Fruit fly (Drosophila melanogaster) whole organism, embryonic: ENCODE results near the gene CG34384.

Source experiments
- Antp ChIP-seq: fragments of 200-800 bp; sonication (Bioruptor generic); optimal IDR thresholded peaks from 3 replicates; lab custom pipeline; 2016; ENCODE audit warnings: missing biosample characterization, missing genetic modification characterization
- Bteb2 ChIP-seq: fragments of 200-800 bp; sonication (Bioruptor generic); optimal IDR thresholded peaks from 2 replicates; lab custom pipeline; 2016; ENCODE audit warnings: missing biosample characterization, missing genetic modification characterization
- CG11695 ChIP-seq: fragments of 200-800 bp; sonication (Bioruptor generic); IDR thresholded peaks from 3 replicates; pipeline ENCODE4 v1.3.6; 2022; ENCODE audit warnings: missing biosample characterization, missing genetic modification characterization
- CG12659 ChIP-seq: fragments of 200-800 bp; sonication (Bioruptor generic); optimal IDR thresholded peaks from 3 replicates; lab custom pipeline; 2017; ENCODE audit warnings: mild to moderate bottlenecking, missing biosample characterization, missing genetic modification reagents, missing genetic modification characterization
- CG14050 ChIP-seq: fragments of 200-800 bp; sonication (Bioruptor generic); IDR thresholded peaks from 3 replicates; pipeline ENCODE4 v1.3.6; 2022; ENCODE audit warnings: missing biosample characterization, missing genetic modification characterization
- CG16863 ChIP-seq: fragments of 200-800 bp; sonication (Bioruptor generic); optimal IDR thresholded peaks from 3 replicates; lab custom pipeline; 2016; ENCODE audit warnings: missing biosample characterization, missing genetic modification characterization
- CG17385 ChIP-seq: fragments of 200-800 bp; sonication (Bioruptor generic); optimal IDR thresholded peaks from 3 replicates; lab custom pipeline; 2018; ENCODE audit warnings: missing biosample characterization, mild to moderate bottlenecking, missing genetic modification characterization
- CG31441 ChIP-seq: fragments of 200-800 bp; sonication (Bioruptor generic); IDR thresholded peaks from 2 replicates; pipeline ENCODE4 v1.3.6; 2022; ENCODE audit warnings: missing biosample characterization, missing genetic modification characterization
- CG6254 ChIP-seq: fragments of 200-800 bp; sonication (Bioruptor generic); optimal IDR thresholded peaks from 3 replicates; lab custom pipeline; 2017; ENCODE audit warnings: mild to moderate bottlenecking, missing biosample characterization, missing genetic modification reagents, missing genetic modification characterization
- CG7556 ChIP-seq: fragments of 200-800 bp; sonication (Bioruptor generic); optimal IDR thresholded peaks from 2 replicates; lab custom pipeline; 2017; ENCODE audit warnings: missing biosample characterization, mild to moderate bottlenecking, missing genetic modification characterization
- CG8478 ChIP-seq: fragments of >200 bp; optimal IDR thresholded peaks from 2 replicates; lab custom pipeline; 2018
- CG8924 ChIP-seq: fragments of 200-800 bp; optimal IDR thresholded peaks from 3 replicates; lab custom pipeline; 2019; ENCODE audit warnings: missing biosample characterization, mild to moderate bottlenecking, missing genetic modification characterization, moderate library complexity
- CG9215 ChIP-seq: fragments of 200-800 bp; sonication (Bioruptor generic); IDR thresholded peaks from 2 replicates; pipeline ENCODE4 v1.3.6; 2022; ENCODE audit warnings: missing biosample characterization, missing genetic modification characterization
- GATAe ChIP-seq: fragments of 200-800 bp; sonication (Bioruptor generic); conservative IDR thresholded peaks from 2 replicates; pipeline ENCODE4 v1.3.6; 2022; ENCODE audit warnings: missing biosample characterization, missing genetic modification characterization
- Hr39 ChIP-seq: fragments of >200 bp; optimal IDR thresholded peaks from 2 replicates; lab custom pipeline; 2017
- Hr78 ChIP-seq, 2 experiments: fragments of 200-800 bp in 1 of 2; fragments of >200 bp in 1 of 2; sonication (Bioruptor generic) in 1 of 2; optimal IDR thresholded peaks; 2 replicates each; lab custom pipeline; 2017 to 2019; ENCODE audit warnings: missing biosample characterization in 2 of 2, missing genetic modification characterization in 2 of 2, mild to moderate bottlenecking in 1 of 2, moderate library complexity in 1 of 2
- Jarid2 ChIP-seq: fragments of 200-800 bp; sonication (Bioruptor generic); optimal IDR thresholded peaks from 3 replicates; lab custom pipeline; 2017; ENCODE audit warnings: mild to moderate bottlenecking, missing biosample characterization, missing genetic modification reagents, missing genetic modification characterization
- NC2β ChIP-seq: fragments of 200-800 bp; sonication (Bioruptor generic); optimal IDR thresholded peaks from 2 replicates; lab custom pipeline; 2016; ENCODE audit warnings: missing biosample characterization, missing genetic modification characterization
- Nf-YB ChIP-seq: fragments of 200-800 bp; sonication (Bioruptor generic); optimal IDR thresholded peaks from 3 replicates; lab custom pipeline; 2019; ENCODE audit warnings: missing biosample characterization, mild to moderate bottlenecking, missing genetic modification characterization, moderate library complexity
- Oli ChIP-seq: fragments of 200-800 bp; sonication (Bioruptor generic); optimal IDR thresholded peaks from 2 replicates; lab custom pipeline; 2018; ENCODE audit warnings: missing biosample characterization, mild to moderate bottlenecking, missing genetic modification characterization, moderate library complexity
- Rfx ChIP-seq: fragments of 200-800 bp; sonication (Bioruptor generic); IDR thresholded peaks from 2 replicates; pipeline ENCODE4 v1.3.6; 2022; ENCODE audit warnings: missing biosample characterization, missing genetic modification characterization
- Rx ChIP-seq: fragments of 200-800 bp; sonication (Bioruptor generic); IDR thresholded peaks from 2 replicates; pipeline ENCODE4 v1.3.6; 2022; ENCODE audit warnings: missing biosample characterization, missing genetic modification characterization
- Vsx1 ChIP-seq: fragments of 200-800 bp; sonication (Bioruptor generic); optimal IDR thresholded peaks from 2 replicates; lab custom pipeline; 2017; ENCODE audit warnings: missing biosample characterization, mild to moderate bottlenecking, missing genetic modification characterization, missing genetic modification reagents
- ab ChIP-seq: fragments of 200-800 bp; sonication (Bioruptor generic); optimal IDR thresholded peaks from 2 replicates; lab custom pipeline; 2016; ENCODE audit warnings: missing biosample characterization, missing genetic modification characterization
- ase ChIP-seq: fragments of 200-800 bp; sonication (Bioruptor generic); IDR thresholded peaks from 3 replicates; pipeline ENCODE4 v1.3.6; 2022; ENCODE audit warnings: missing biosample characterization, missing genetic modification characterization
- bbx ChIP-seq: fragments of 200-800 bp; sonication (Bioruptor generic); IDR thresholded peaks from 2 replicates; pipeline ENCODE4 v1.3.6; 2022; ENCODE audit warnings: missing biosample characterization, missing genetic modification characterization; ENCODE audit not compliant: partially characterized antibody
- bsh ChIP-seq, 2 experiments: fragments of 200-800 bp; sonication (Bioruptor generic); optimal IDR thresholded peaks; 2 replicates each; lab custom pipeline; 2017 to 2018; ENCODE audit warnings: mild to moderate bottlenecking in 2 of 2, missing biosample characterization in 2 of 2, missing genetic modification characterization in 2 of 2, moderate library complexity in 1 of 2
- btn ChIP-seq: fragments of 200-800 bp; sonication (Bioruptor generic); optimal IDR thresholded peaks from 2 replicates; lab custom pipeline; 2016; ENCODE audit warnings: missing biosample characterization, missing genetic modification characterization
- chif ChIP-seq, 2 experiments: fragments of 200-800 bp; sonication (Bioruptor generic); optimal IDR thresholded peaks; 3 replicates each; lab custom pipeline; 2016; ENCODE audit warnings: missing biosample characterization in 2 of 2, missing genetic modification characterization in 2 of 2
- corto ChIP-seq: fragments of 200-800 bp; sonication (Bioruptor generic); optimal IDR thresholded peaks from 2 replicates; lab custom pipeline; 2016; ENCODE audit warnings: missing biosample characterization, mild to moderate bottlenecking, missing genetic modification characterization, moderate library complexity
- dmrt11E ChIP-seq: fragments of 200-800 bp; sonication (Bioruptor generic); optimal IDR thresholded peaks from 3 replicates; lab custom pipeline; 2018; ENCODE audit warnings: missing biosample characterization, mild to moderate bottlenecking, missing genetic modification characterization, moderate library complexity
- dpn ChIP-seq, 2 experiments: fragments of 200-800 bp; sonication (Bioruptor generic); optimal IDR thresholded peaks; 3 replicates each; lab custom pipeline; 2016; ENCODE audit warnings: missing biosample characterization in 2 of 2, missing genetic modification characterization in 2 of 2
- dysf ChIP-seq: fragments of 200-800 bp; sonication (Bioruptor generic); IDR thresholded peaks from 3 replicates; pipeline ENCODE4 v1.3.6; 2022; ENCODE audit warnings: missing biosample characterization, missing genetic modification characterization
- en ChIP-seq: fragments of 200-800 bp; sonication (Bioruptor generic); optimal IDR thresholded peaks from 2 replicates; lab custom pipeline; 2016; ENCODE audit warnings: missing biosample characterization, missing genetic modification characterization
- esg ChIP-seq: fragments of 200-800 bp; sonication (Bioruptor generic); conservative IDR thresholded peaks from 2 replicates; pipeline ENCODE4 v1.3.6; 2022; ENCODE audit warnings: missing biosample characterization, missing genetic modification characterization
- fd102C ChIP-seq: fragments of 200-800 bp; sonication (Bioruptor generic); optimal IDR thresholded peaks from 2 replicates; lab custom pipeline; 2018; ENCODE audit warnings: missing biosample characterization, mild to moderate bottlenecking, missing genetic modification characterization, moderate library complexity
- fd96Cb ChIP-seq: fragments of 200-800 bp; sonication (Bioruptor generic); optimal IDR thresholded peaks from 2 replicates; lab custom pipeline; 2018; ENCODE audit warnings: missing biosample characterization, mild to moderate bottlenecking, missing genetic modification characterization, moderate library complexity
- grn ChIP-seq: fragments of 200-800 bp; sonication (Bioruptor generic); optimal IDR thresholded peaks from 3 replicates; lab custom pipeline; 2017; ENCODE audit warnings: missing biosample characterization, missing genetic modification characterization
- hth ChIP-seq: fragments of >200 bp; optimal IDR thresholded peaks from 2 replicates; lab custom pipeline; 2017; ENCODE audit warnings: inconsistent platforms
- maf-S ChIP-seq: fragments of 200-800 bp; sonication (Bioruptor generic); optimal IDR thresholded peaks from 2 replicates; lab custom pipeline; 2016; ENCODE audit warnings: missing biosample characterization, missing genetic modification characterization
- pnt ChIP-seq: fragments of 200-800 bp; sonication (Bioruptor generic); optimal IDR thresholded peaks from 3 replicates; lab custom pipeline; 2016; ENCODE audit warnings: missing biosample characterization, missing genetic modification characterization
- pzg ChIP-seq: fragments of 200-800 bp; sonication (Bioruptor generic); optimal IDR thresholded peaks from 3 replicates; lab custom pipeline; 2018; ENCODE audit warnings: missing biosample characterization, mild to moderate bottlenecking, missing genetic modification characterization, moderate library complexity
- rib ChIP-seq: fragments of 200-800 bp; sonication (Bioruptor generic); IDR thresholded peaks from 2 replicates; pipeline ENCODE4 v1.3.6; 2022; ENCODE audit warnings: missing biosample characterization, missing genetic modification characterization
- run ChIP-seq: fragments of 200-800 bp; sonication (Bioruptor generic); optimal IDR thresholded peaks from 3 replicates; lab custom pipeline; 2018; ENCODE audit warnings: missing biosample characterization, mild to moderate bottlenecking, missing genetic modification characterization
- sim ChIP-seq: fragments of 200-800 bp; sonication (Bioruptor generic); IDR thresholded peaks from 2 replicates; pipeline ENCODE4 v1.3.6; 2022; ENCODE audit warnings: missing biosample characterization, missing genetic modification characterization
- tgo ChIP-seq: fragments of 200-800 bp; sonication (Bioruptor generic); IDR thresholded peaks from 3 replicates; pipeline ENCODE4 v1.3.6; 2022; ENCODE audit warnings: missing biosample characterization, missing genetic modification characterization
- tio ChIP-seq: fragments of 200-800 bp; sonication (Bioruptor generic); optimal IDR thresholded peaks from 2 replicates; lab custom pipeline; 2017; ENCODE audit warnings: missing biosample characterization, missing genetic modification characterization, inconsistent platforms
- ttk ChIP-seq: fragments of 200-800 bp; sonication (Bioruptor generic); IDR thresholded peaks from 2 replicates; pipeline ENCODE4 v2.1.2; 2022; ENCODE audit warnings: missing biosample characterization, missing genetic modification characterization
- unpg ChIP-seq: fragments of 200-800 bp; sonication (Bioruptor generic); optimal IDR thresholded peaks from 3 replicates; lab custom pipeline; 2018; ENCODE audit warnings: missing biosample characterization, mild to moderate bottlenecking, missing genetic modification characterization, moderate library complexity
- wor ChIP-seq: fragments of 200-800 bp; sonication (Bioruptor generic); IDR thresholded peaks from 2 replicates; pipeline ENCODE4 v1.3.6; 2022; ENCODE audit warnings: missing biosample characterization, missing genetic modification characterization

The CG34384 gene

DNA sequence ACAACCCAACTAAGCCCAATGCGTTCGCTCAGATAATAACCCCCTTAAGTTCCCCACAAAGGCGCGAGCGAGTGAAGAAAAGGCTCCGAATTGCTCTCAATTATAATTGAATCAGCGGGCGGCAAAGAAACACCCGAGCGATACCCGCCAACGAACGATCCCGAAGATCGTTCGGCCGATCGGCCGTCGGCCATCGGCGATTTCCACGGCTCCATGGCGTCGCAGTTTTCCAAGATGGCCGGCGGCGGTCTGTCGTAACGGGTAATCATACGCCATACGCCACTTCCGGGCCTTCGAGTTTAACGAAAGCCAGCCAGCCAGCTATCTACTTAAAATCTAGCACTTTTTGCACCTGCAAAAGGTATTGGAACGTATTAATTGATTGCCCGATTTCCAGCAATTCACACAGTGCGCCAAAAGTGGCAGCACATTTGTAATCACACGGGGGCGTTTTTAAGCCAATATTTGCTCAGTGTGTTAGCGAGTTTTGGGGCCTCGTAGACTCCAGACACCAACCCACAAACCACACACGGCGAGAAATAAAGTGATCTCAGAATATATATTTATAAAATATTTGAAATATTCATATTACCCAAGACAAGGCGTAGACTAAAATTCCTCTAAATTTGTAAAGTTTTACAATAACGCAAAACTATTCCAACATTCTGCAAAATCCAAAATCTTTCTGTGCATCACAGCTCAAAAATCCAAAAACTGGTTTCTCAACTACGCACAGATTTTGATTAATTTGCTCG is 78.3 kb downstream of the CG34384 start (continued):
- TF ChIP-seq pzg (no peak), Oli (peak; percentile 15), Bteb2 (no peak), CG16863 (no peak), CG6254 (GFP tag; lab: Kevin White, UChicago) (no peak), Jarid2 (GFP tag; lab: Kevin White, UChicago) (no peak), corto (GFP tag; lab: Kevin White, UChicago) (no peak), CG8924 (peak; percentile 28), CG7556 (GFP tag; lab: Kevin White, UChicago) (peak; percentile 31), fd102C (GFP tag; lab: Kevin White, UChicago) (peak; percentile 1), CG17385 (GFP tag; lab: Kevin White, UChicago) (peak; percentile 11), Antp (GFP tag; lab: Kevin White, UChicago) (no peak), CG8478 (lab: Kevin White, UChicago) (no peak), Rx (GFP tag; lab: Robert Waterston, UW) (no peak), CG9215 (GFP tag; lab: Robert Waterston, UW) (peak; percentile 48; the same call in 1 of the 2 replicates), wor (GFP tag; lab: Robert Waterston, UW) (no peak), NC2β (GFP tag; lab: Kevin White, UChicago) (no peak), maf-S (GFP tag; lab: Kevin White, UChicago) (no peak), dysf (GFP tag; lab: Robert Waterston, UW) (peak; percentile 77), CG11695 (no peak), CG31441 (GFP tag; lab: Robert Waterston, UW) (0 out of 2 replicates have a peak, but pooled peaks have one; percentile 16), Hr39 (no peak), dpn (GFP tag; optimal IDR thresholded peaks at IDR 0.05; lab: Kevin White, UChicago) (no peak), GATAe (GFP tag; lab: Robert Waterston, UW) (0 out of 2 replicates have a peak, but pooled peaks have one; percentile 28), run (tag; lab: Kevin White, UChicago) (no peak), hth (lab: Kevin White, UChicago) (no peak), btn (GFP tag; lab: Kevin White, UChicago) (no peak), tio (GFP tag; lab: Kevin White, UChicago) (no peak), pnt (GFP tag; lab: Kevin White, UChicago) (no peak), CG12659 (GFP tag; lab: Kevin White, UChicago) (peak; percentile 44), Vsx1 (peak; percentile 38), Hr78 (GFP tag; optimal IDR thresholded peaks at IDR 0.05; lab: Kevin White, UChicago) (no peak), bsh (GFP tag; optimal IDR thresholded peaks at IDR 0.05; lab: Kevin White, UChicago) (peak in 1 of 2 experiments; percentile 25), CG14050 (GFP tag; lab: Robert Waterston, UW) (no peak; the same call in 2 of the 3 replicates), grn (GFP tag; lab: Kevin White, UChicago) (no peak), rib (GFP tag; lab: Robert Waterston, UW) (peak; percentile 56; the same call in 1 of the 2 replicates), ase (no peak), fd96Cb (tag; lab: Kevin White, UChicago) (no peak), bbx (GFP tag; lab: Robert Waterston, UW) (no peak), chif (GFP tag; optimal IDR thresholded peaks at IDR 0.05; lab: Kevin White, UChicago) (no peak), sim (GFP tag; lab: Robert Waterston, UW) (no peak), esg (GFP tag; lab: Robert Waterston, UW) (peak; percentile 15; the same call in 1 of the 2 replicates), ttk (GFP tag; lab: Robert Waterston, UW) (peak; percentile 32; the same call in 1 of the 2 replicates), Rfx (GFP tag; lab: Robert Waterston, UW) (peak; percentile 88), dmrt11E (no peak), ab (GFP tag; lab: Kevin White, UChicago) (no peak), en (GFP tag; lab: Kevin White, UChicago) (no peak), Nf-YB (GFP tag; lab: Kevin White, UChicago) (no peak), tgo (peak; percentile 54; the same call in 2 of the 3 replicates), unpg (GFP tag; lab: Kevin White, UChicago) (peak; percentile 0)
